Fruit fly (Drosophila melanogaster) whole organism, wandering third instar larva: ENCODE data around the gene Tfb5.

Experiments used
- Abd-B ChIP-seq: fragments of >200 bp; optimal IDR thresholded peaks from 2 replicates; lab custom pipeline; 2017; ENCODE audit warnings: missing biosample characterization, missing genetic modification characterization
- CG32264 ChIP-seq: fragments of 200-800 bp; sonication (Bioruptor generic); optimal IDR thresholded peaks from 2 replicates; lab custom pipeline; 2016; ENCODE audit warnings: missing biosample characterization, missing genetic modification characterization
- CG9705 ChIP-seq: fragments of 200-800 bp; sonication (Bioruptor generic); optimal IDR thresholded peaks from 2 replicates; lab custom pipeline; 2018; ENCODE audit warnings: missing biosample characterization, mild to moderate bottlenecking, missing genetic modification characterization
- CrebA ChIP-seq: fragments of 200-800 bp; sonication (Bioruptor generic); optimal IDR thresholded peaks from 2 replicates; lab custom pipeline; 2016; ENCODE audit warnings: missing biosample characterization, mild to moderate bottlenecking, missing genetic modification characterization, borderline replicate concordance
- Dfd ChIP-seq: fragments of >200 bp; optimal IDR thresholded peaks from 2 replicates; lab custom pipeline; 2017; ENCODE audit warnings: missing biosample characterization, missing genetic modification characterization
- HLH106 ChIP-seq: fragments of 200-800 bp; optimal IDR thresholded peaks from 3 replicates; lab custom pipeline; 2019; ENCODE audit warnings: missing biosample characterization, mild to moderate bottlenecking, missing genetic modification characterization, moderate library complexity
- Hnf4 ChIP-seq: fragments of 200-800 bp; sonication (Bioruptor generic); optimal IDR thresholded peaks from 2 replicates; lab custom pipeline; 2016; ENCODE audit warnings: missing biosample characterization, mild to moderate bottlenecking, missing genetic modification characterization
- Hr83 ChIP-seq: fragments of 200-300 bp; sonication (Bioruptor generic); optimal IDR thresholded peaks from 2 replicates; lab custom pipeline; 2016; ENCODE audit warnings: missing biosample characterization, mild to moderate bottlenecking, missing genetic modification characterization, moderate library complexity; ENCODE audit not compliant: poor library complexity, severe bottlenecking
- Jra ChIP-seq: sonication (Bioruptor generic); optimal IDR thresholded peaks from 2 replicates; lab custom pipeline; 2016; ENCODE audit warnings: missing biosample characterization, missing genetic modification characterization
- Mio ChIP-seq: sonication (Bioruptor generic); optimal IDR thresholded peaks from 2 replicates; lab custom pipeline; 2016; ENCODE audit warnings: missing biosample characterization, missing genetic modification characterization
- Myc ChIP-seq: fragments of >200 bp; optimal IDR thresholded peaks from 2 replicates; lab custom pipeline; 2017
- N ChIP-seq: fragments of >200 bp; optimal IDR thresholded peaks from 2 replicates; lab custom pipeline; 2018; ENCODE audit warnings: missing biosample characterization, missing external identifiers, missing genetic modification characterization
- OdsH ChIP-seq: fragments of 200-800 bp; sonication (Bioruptor generic); optimal IDR thresholded peaks from 2 replicates; lab custom pipeline; 2016; ENCODE audit warnings: missing biosample characterization, mild to moderate bottlenecking, missing genetic modification characterization
- Rel ChIP-seq, 2 experiments: fragments of 200-800 bp; sonication (Bioruptor generic) in 1 of 2; optimal IDR thresholded peaks; 2 replicates in 1 of 2; 3 replicates in 1 of 2; lab custom pipeline; 2016 to 2019; ENCODE audit warnings: mild to moderate bottlenecking in 2 of 2, missing biosample characterization in 2 of 2, missing genetic modification characterization in 2 of 2, moderate library complexity in 1 of 2
- Sp1 ChIP-seq: fragments of 200-800 bp; sonication (Bioruptor generic); optimal IDR thresholded peaks from 3 replicates; lab custom pipeline; 2019; ENCODE audit warnings: missing biosample characterization, mild to moderate bottlenecking, missing genetic modification characterization, moderate library complexity
- Vsx2 ChIP-seq: fragments of 200-300, 225-300 bp; sonication (Bioruptor generic); optimal IDR thresholded peaks from 2 replicates; lab custom pipeline; 2018; ENCODE audit warnings: missing biosample characterization, missing genetic modification characterization; ENCODE audit not compliant: partially characterized antibody
- br ChIP-seq: fragments of 200-800 bp; sonication (Bioruptor generic); optimal IDR thresholded peaks from 2 replicates; lab custom pipeline; 2016; ENCODE audit warnings: missing biosample characterization, missing genetic modification characterization
- brk ChIP-seq: fragments of 200-800 bp; sonication (Bioruptor generic); optimal IDR thresholded peaks from 2 replicates; lab custom pipeline; 2016; ENCODE audit warnings: missing biosample characterization, mild to moderate bottlenecking, missing genetic modification characterization
- dl ChIP-seq, 2 experiments: fragments of 175-275, 200-275 bp in 1 of 2; fragments of 200-275 bp in 1 of 2; sonication (Bioruptor generic); optimal IDR thresholded peaks; lab custom pipeline; 2018; ENCODE audit warnings: mild to moderate bottlenecking in 2 of 2, missing biosample characterization in 2 of 2, missing genetic modification characterization in 2 of 2, moderate library complexity in 2 of 2; ENCODE audit not compliant: partially characterized antibody in 2 of 2, insufficient read depth in 1 of 2
- dmrt93B ChIP-seq: fragments of 200-800 bp; sonication (Bioruptor generic); optimal IDR thresholded peaks from 2 replicates; lab custom pipeline; 2018; ENCODE audit warnings: missing biosample characterization, mild to moderate bottlenecking, missing genetic modification characterization
- dsf ChIP-seq: sonication (Bioruptor generic); optimal IDR thresholded peaks from 2 replicates; lab custom pipeline; 2016; ENCODE audit warnings: missing biosample characterization, missing genetic modification characterization, borderline replicate concordance
- ey ChIP-seq: fragments of 200-800 bp; sonication (Bioruptor generic); optimal IDR thresholded peaks from 2 replicates; lab custom pipeline; 2016; ENCODE audit warnings: missing biosample characterization, missing genetic modification characterization
- foxo ChIP-seq, 2 experiments: fragments of 200-800 bp; sonication (Bioruptor generic); optimal IDR thresholded peaks; 2 replicates in 1 of 2; 3 replicates in 1 of 2; lab custom pipeline; 2016 to 2017; ENCODE audit warnings: missing biosample characterization in 2 of 2, missing genetic modification characterization in 2 of 2
- fru ChIP-seq: fragments of 200-800 bp; sonication (Bioruptor generic); optimal IDR thresholded peaks from 3 replicates; lab custom pipeline; 2016; ENCODE audit warnings: missing biosample characterization, mild to moderate bottlenecking, missing genetic modification characterization
- h ChIP-seq: fragments of 200-800 bp; sonication (Bioruptor generic); optimal IDR thresholded peaks from 3 replicates; lab custom pipeline; 2016; ENCODE audit warnings: missing biosample characterization, mild to moderate bottlenecking, missing genetic modification characterization
- jim ChIP-seq: fragments of 175-275, 200-325 bp; sonication (Bioruptor generic); optimal IDR thresholded peaks from 2 replicates; lab custom pipeline; 2016; ENCODE audit warnings: missing biosample characterization, mild to moderate bottlenecking, missing genetic modification characterization
- lola ChIP-seq: fragments of >200 bp; optimal IDR thresholded peaks from 2 replicates; lab custom pipeline; 2017; ENCODE audit warnings: missing biosample characterization, missing genetic modification characterization
- pan ChIP-seq: fragments of >200 bp; optimal IDR thresholded peaks from 2 replicates; lab custom pipeline; 2017
- psq ChIP-seq: fragments of 200-800 bp; sonication (Bioruptor generic); optimal IDR thresholded peaks from 3 replicates; lab custom pipeline; 2017; ENCODE audit warnings: missing biosample characterization, mild to moderate bottlenecking, missing genetic modification characterization, moderate library complexity
- rgr ChIP-seq: fragments of 200-800 bp; sonication (Bioruptor generic); optimal IDR thresholded peaks from 3 replicates; lab custom pipeline; 2016; ENCODE audit warnings: missing biosample characterization, mild to moderate bottlenecking, missing genetic modification characterization
- sage ChIP-seq: fragments of 200-800 bp; sonication (Bioruptor generic); optimal IDR thresholded peaks from 2 replicates; lab custom pipeline; 2016; ENCODE audit warnings: missing biosample characterization, mild to moderate bottlenecking, missing genetic modification characterization
- sv ChIP-seq: fragments of 200-800 bp; sonication (Bioruptor generic); optimal IDR thresholded peaks from 3 replicates; lab custom pipeline; 2016; ENCODE audit warnings: missing biosample characterization, missing genetic modification characterization
- tai ChIP-seq: sonication (Bioruptor generic); optimal IDR thresholded peaks from 2 replicates; lab custom pipeline; 2016; ENCODE audit warnings: missing biosample characterization, missing genetic modification characterization

The Tfb5 gene

dm6 chr2L:5049974-5050373 is 39.3 kb upstream of the Tfb5 start:
- TF ChIP-seq Myc (lab: Kevin White, UChicago) (no peak), tai (GFP tag; lab: Kevin White, UChicago) (no peak), Jra (no peak), HLH106 (tag; lab: Kevin White, UChicago) (no peak), sv (GFP tag; lab: Kevin White, UChicago) (no peak), lola (GFP tag; lab: Kevin White, UChicago) (no peak)
- TF ChIP-seq, all 38 proteins: peak for 0

dm6 chr2L:5046261-5046660 is 35.6 kb upstream of the Tfb5 start:
- TF ChIP-seq dmrt93B: no peak
- TF ChIP-seq brk (GFP tag; lab: Kevin White, UChicago): no peak
- TF ChIP-seq Vsx2 (GFP tag; lab: Kevin White, UChicago): no peak
- TF ChIP-seq OdsH (GFP tag; lab: Kevin White, UChicago): no peak
- TF ChIP-seq Jra: no peak
- TF ChIP-seq, all 38 proteins: peak for 0

dm6 chr2L:5044892-5045619 is 34.4 kb upstream of the Tfb5 start:
- TF ChIP-seq CrebA (GFP tag; lab: Kevin White, UChicago) (no peak), dl (GFP tag; optimal IDR thresholded peaks at IDR 0.05; lab: Kevin White, UChicago; ENCODE audit: insufficient read depth in 1 of 2, partially characterized antibody in 2 of 2) (no peak), br (peak; percentile 52), Hr83 (GFP tag; lab: Kevin White, UChicago) (peak; percentile 3), Dfd (GFP tag; lab: Kevin White, UChicago) (no peak), tai (GFP tag; lab: Kevin White, UChicago) (no peak), ey (GFP tag; lab: Kevin White, UChicago) (peak; percentile 44), sv (GFP tag; lab: Kevin White, UChicago) (peak; percentile 31), N (GFP tag; lab: Kevin White, UChicago) (no peak), Rel (GFP tag; optimal IDR thresholded peaks at IDR 0.05; lab: Kevin White, UChicago) (no peak), Rel (tag; optimal IDR thresholded peaks at IDR 0.05; lab: Kevin White, UChicago) (no peak), Sp1 (GFP tag; lab: Kevin White, UChicago) (peak; percentile 11), lola (GFP tag; lab: Kevin White, UChicago) (no peak), Myc (lab: Kevin White, UChicago) (no peak), Hnf4 (peak; percentile 15), fru (GFP tag; lab: Kevin White, UChicago) (no peak), OdsH (GFP tag; lab: Kevin White, UChicago) (peak; percentile 18), foxo (GFP tag; optimal IDR thresholded peaks at IDR 0.05; lab: Kevin White, UChicago) (peak in 1 of 2 experiments; percentile 43), Vsx2 (GFP tag; lab: Kevin White, UChicago) (peak; percentile 33), brk (GFP tag; lab: Kevin White, UChicago) (no peak), Abd-B (GFP tag; lab: Kevin White, UChicago) (no peak), h (GFP tag; lab: Kevin White, UChicago) (peak; percentile 55), pan (lab: Kevin White, UChicago) (no peak), psq (GFP tag; lab: Kevin White, UChicago) (no peak), CG9705 (GFP tag; lab: Kevin White, UChicago) (no peak), Mio (GFP tag; lab: Kevin White, UChicago) (no peak), rgr (GFP tag; lab: Kevin White, UChicago) (peak; percentile 42), HLH106 (tag; lab: Kevin White, UChicago) (peak; percentile 28)

dm6 chr2L:5044361-5044891 is 33.8 kb upstream of the Tfb5 start, which contains the start of gene CG31650:
Gene CG31650, minus strand, starts transcription at chr2L:5044712.
- TF ChIP-seq fru (GFP tag; lab: Kevin White, UChicago) (no peak), psq (GFP tag; lab: Kevin White, UChicago) (no peak), Rel (GFP tag; optimal IDR thresholded peaks at IDR 0.05; lab: Kevin White, UChicago) (no peak), Rel (tag; optimal IDR thresholded peaks at IDR 0.05; lab: Kevin White, UChicago) (no peak), Mio (GFP tag; lab: Kevin White, UChicago) (no peak), dmrt93B (no peak), Abd-B (GFP tag; lab: Kevin White, UChicago) (no peak), tai (GFP tag; lab: Kevin White, UChicago) (no peak), sage (GFP tag; lab: Kevin White, UChicago) (no peak), jim (GFP tag; lab: Kevin White, UChicago) (no peak), CG32264 (GFP tag; lab: Kevin White, UChicago) (no peak), Sp1 (GFP tag; lab: Kevin White, UChicago) (no peak), dsf (GFP tag; lab: Kevin White, UChicago) (no peak), CrebA (GFP tag; lab: Kevin White, UChicago) (no peak), ey (GFP tag; lab: Kevin White, UChicago) (no peak), foxo (GFP tag; optimal IDR thresholded peaks at IDR 0.05; lab: Kevin White, UChicago) (no peak)
- TF ChIP-seq, all 38 proteins: peak for 0
